Fruit fly (Drosophila melanogaster): ENCODE results near the gene qless.
A peak's percentile ranks its signal among the peaks of the same experiment; 100 is the strongest.

The qless gene

DNA sequence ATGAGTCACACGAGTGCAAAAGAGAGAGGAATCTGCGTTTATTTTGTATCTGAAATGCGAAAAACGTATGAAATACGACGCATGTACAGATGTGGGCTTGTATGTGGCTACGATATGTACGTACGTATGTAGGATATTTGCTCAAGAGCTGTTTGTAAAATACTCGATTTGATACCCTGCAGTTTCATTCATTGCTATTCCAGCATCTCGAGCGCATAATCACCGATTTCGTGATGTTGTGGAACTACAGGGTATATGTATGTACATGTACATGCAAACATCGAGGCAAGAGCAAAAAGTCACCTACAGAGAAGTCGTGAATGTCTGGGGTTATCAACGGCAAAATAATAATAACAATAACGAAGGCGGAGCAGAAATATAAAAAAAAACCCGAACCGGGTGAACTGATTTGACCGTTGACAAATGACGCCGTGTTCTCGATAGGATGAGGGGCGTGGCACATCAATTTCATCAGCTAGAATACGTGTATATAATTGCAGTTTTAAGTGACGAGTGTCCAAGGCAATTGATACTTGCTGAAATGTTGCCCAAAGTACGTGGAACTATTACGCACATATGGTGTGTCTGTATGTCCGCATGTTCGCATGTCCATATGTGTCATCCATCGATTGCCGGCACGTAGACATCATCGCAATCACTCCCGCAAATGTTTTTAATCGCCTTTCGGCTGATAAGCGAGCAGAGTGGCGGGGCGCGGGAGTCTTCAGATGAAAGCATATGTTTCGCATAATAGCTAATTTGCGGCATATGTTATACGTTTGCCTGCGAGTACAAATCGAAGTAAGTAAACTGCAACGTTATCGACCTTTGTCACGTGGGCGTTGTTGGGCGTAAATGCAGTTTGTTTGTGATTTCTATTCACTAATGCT is 28.2 kb downstream of the qless start:
- peak; percentile 37 for TF ChIP-seq Jra (GFP tag; optimal IDR thresholded peaks at IDR 0.05)
- peak; percentile 26 for TF ChIP-seq OdsH (GFP tag; optimal IDR thresholded peaks at IDR 0.05)
- peak; percentile 4 for TF ChIP-seq psq (GFP tag; optimal IDR thresholded peaks at IDR 0.05)
- TF ChIP-seq Rel (GFP tag; optimal IDR thresholded peaks at IDR 0.05): no peak
- TF ChIP-seq Rel (tag; optimal IDR thresholded peaks at IDR 0.05): peak; percentile 38
- TF ChIP-seq sage (GFP tag; optimal IDR thresholded peaks at IDR 0.05): peak; percentile 3
- no peak for TF ChIP-seq Dif (GFP tag; optimal IDR thresholded peaks at IDR 0.05; ENCODE audit: partially characterized antibody)

DNA sequence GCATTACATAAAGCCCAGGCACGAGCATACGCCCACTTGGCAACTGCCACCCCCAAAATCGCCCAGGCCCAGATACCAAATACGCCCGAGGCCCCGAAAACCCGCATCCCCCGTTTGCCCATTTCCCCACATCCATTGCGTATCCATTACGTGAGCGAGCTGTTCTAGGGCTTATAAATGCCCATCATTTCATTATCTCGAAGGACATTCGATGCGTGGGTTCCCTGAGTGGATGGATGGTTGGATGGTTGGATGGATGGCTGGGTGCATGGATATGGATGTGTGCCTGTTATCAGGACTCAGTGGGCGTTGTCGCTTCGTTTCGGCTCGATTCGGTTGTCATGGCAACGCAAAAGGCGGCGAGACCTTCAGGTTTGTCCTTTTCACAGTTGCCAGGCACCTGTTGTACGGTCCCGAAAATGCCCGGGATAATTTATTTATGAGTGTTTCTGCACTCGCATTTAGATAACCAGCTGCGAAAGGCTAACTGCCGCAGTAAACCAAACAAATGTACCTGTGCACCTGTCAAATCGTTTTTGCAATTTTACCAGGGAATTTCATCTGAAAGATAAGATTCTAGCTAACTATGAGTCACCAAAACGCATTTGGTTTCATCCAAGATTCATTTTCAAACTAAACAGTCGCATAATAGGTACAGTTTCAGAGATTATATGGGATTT is 29.4 kb downstream of the qless start:
- no peak for TF ChIP-seq Hr78 (GFP tag; optimal IDR thresholded peaks at IDR 0.05)
- TF ChIP-seq jim (GFP tag; optimal IDR thresholded peaks at IDR 0.05): no peak

DNA sequence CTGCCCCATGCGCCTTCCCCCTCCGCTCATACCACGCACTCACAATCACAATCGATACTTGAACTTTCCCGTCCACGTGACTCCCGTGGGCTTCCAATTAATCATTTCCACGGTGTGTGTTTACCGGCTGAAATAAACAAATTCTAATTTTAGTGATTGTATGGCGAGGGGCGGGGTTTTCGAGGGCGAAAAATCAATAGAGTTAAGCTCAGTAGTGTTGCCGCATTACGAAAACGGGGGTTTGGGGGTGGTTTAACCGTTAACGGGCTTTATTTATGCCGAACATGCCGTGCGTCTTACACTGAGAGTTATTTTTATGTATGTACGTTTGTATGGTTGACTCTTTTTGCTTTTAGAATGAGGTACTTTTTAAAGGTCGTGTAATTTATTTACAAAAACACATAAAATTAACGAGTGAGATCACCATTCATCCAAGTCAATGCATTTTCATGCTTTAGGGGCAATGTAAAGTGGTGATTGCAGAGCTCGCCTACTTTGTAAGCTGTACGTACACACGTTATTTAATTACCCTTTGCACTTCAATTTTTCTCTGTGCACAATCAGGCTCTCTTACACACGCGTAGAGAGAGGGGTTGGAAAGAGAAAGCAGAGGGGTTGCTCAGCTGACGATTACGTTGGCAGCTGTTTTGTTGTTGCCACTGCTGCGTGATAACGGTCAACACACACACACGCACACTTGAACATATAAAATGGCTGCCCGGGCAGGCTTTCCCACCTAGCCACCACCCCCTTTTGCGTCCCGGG is 30.1 kb downstream of the qless start:
- TF ChIP-seq ey (GFP tag; optimal IDR thresholded peaks at IDR 0.05): peak; percentile 72
- TF ChIP-seq OdsH (GFP tag; optimal IDR thresholded peaks at IDR 0.05): peak; percentile 61
- TF ChIP-seq sv (GFP tag; optimal IDR thresholded peaks at IDR 0.05): peak; percentile 56
- peak in 1 of 2 experiments; percentile 77 for TF ChIP-seq foxo (GFP tag; optimal IDR thresholded peaks at IDR 0.05)
- peak; percentile 80 for TF ChIP-seq fru (GFP tag; optimal IDR thresholded peaks at IDR 0.05)
- TF ChIP-seq rgr (GFP tag; optimal IDR thresholded peaks at IDR 0.05): peak; percentile 72
- TF ChIP-seq woc (GFP tag; optimal IDR thresholded peaks at IDR 0.05): peak; percentile 50
- TF ChIP-seq HLH106 (tag; optimal IDR thresholded peaks at IDR 0.05): peak; percentile 58
- TF ChIP-seq h (GFP tag; optimal IDR thresholded peaks at IDR 0.05): peak; percentile 83
- no peak for TF ChIP-seq brk (GFP tag; optimal IDR thresholded peaks at IDR 0.05)
- TF ChIP-seq dl (GFP tag; optimal IDR thresholded peaks at IDR 0.05; ENCODE audit: insufficient read depth in 1 of 2, partially characterized antibody in 2 of 2): no peak
- TF ChIP-seq dmrt93B (GFP tag; optimal IDR thresholded peaks at IDR 0.05): peak; percentile 47
- no peak for TF ChIP-seq Hr83 (GFP tag; optimal IDR thresholded peaks at IDR 0.05; ENCODE audit: poor library complexity, severe bottlenecking)
- peak; percentile 49 for TF ChIP-seq psq (GFP tag; optimal IDR thresholded peaks at IDR 0.05)
- TF ChIP-seq sage (GFP tag; optimal IDR thresholded peaks at IDR 0.05): no peak
- peak; percentile 60 for TF ChIP-seq Sp1 (GFP tag; optimal IDR thresholded peaks at IDR 0.05)
- peak; percentile 8 for TF ChIP-seq CG32264 (GFP tag; optimal IDR thresholded peaks at IDR 0.05)
- peak; percentile 70 for TF ChIP-seq br (GFP tag; optimal IDR thresholded peaks at IDR 0.05)
- TF ChIP-seq Hnf4 (GFP tag; optimal IDR thresholded peaks at IDR 0.05): peak; percentile 46
- TF ChIP-seq CG9705 (GFP tag; optimal IDR thresholded peaks at IDR 0.05): peak; percentile 20
- TF ChIP-seq Jra (GFP tag; optimal IDR thresholded peaks at IDR 0.05): no peak

DNA sequence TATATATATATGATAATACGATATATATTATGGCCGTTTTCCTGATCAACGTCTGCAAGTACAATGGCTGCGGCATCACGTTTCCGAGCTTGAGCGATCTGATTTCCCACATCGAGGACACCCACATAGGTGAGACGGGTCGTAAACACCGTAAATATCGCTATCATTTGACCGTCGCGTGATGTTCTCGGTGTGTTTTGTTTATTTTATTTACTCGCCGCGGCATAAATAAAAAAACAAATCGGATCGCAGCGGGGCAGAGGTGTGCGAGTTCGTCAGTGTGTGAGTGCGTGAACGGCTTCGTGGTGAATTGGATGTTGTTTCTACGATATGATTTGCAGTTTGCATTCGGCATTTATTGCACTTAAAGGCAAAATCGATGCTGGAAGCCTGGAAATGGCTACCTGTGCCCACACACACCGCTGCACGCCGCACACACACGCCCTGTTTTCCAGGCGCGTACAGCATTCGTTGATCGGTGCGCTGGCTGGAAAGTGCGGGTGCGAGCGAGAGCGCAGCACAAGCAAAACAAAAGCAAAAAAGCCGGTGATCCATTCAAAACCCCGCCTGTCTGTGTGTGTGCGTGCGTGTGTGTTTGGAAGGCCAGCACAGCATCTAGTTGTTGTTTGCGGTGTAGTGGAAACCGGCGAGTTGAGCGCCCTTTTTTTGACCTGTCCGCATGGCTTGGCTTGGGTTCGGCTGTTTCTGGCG is 30.9 kb downstream of the qless start:
- TF ChIP-seq sv (GFP tag; optimal IDR thresholded peaks at IDR 0.05) (no peak), Hr78 (GFP tag; optimal IDR thresholded peaks at IDR 0.05) (peak; percentile 12), Dif (GFP tag; optimal IDR thresholded peaks at IDR 0.05; ENCODE audit: partially characterized antibody) (peak; percentile 21), Hr83 (GFP tag; optimal IDR thresholded peaks at IDR 0.05; ENCODE audit: poor library complexity, severe bottlenecking) (peak; percentile 41), Sp1 (GFP tag; optimal IDR thresholded peaks at IDR 0.05) (peak; percentile 55), br (GFP tag; optimal IDR thresholded peaks at IDR 0.05) (peak; percentile 15), sage (GFP tag; optimal IDR thresholded peaks at IDR 0.05) (no peak), Abd-B (GFP tag; optimal IDR thresholded peaks at IDR 0.05) (no peak), jim (GFP tag; optimal IDR thresholded peaks at IDR 0.05) (peak; percentile 95), psq (GFP tag; optimal IDR thresholded peaks at IDR 0.05) (peak; percentile 12), pan (optimal IDR thresholded peaks at IDR 0.05) (no peak), Rel (GFP tag; optimal IDR thresholded peaks at IDR 0.05) (peak; percentile 47), Rel (tag; optimal IDR thresholded peaks at IDR 0.05) (no peak), h (GFP tag; optimal IDR thresholded peaks at IDR 0.05) (peak; percentile 17), ey (GFP tag; optimal IDR thresholded peaks at IDR 0.05) (no peak), CG32264 (GFP tag; optimal IDR thresholded peaks at IDR 0.05) (no peak)
